Fruit fly (Drosophila melanogaster): ENCODE data around the gene CG14339.

DNA sequence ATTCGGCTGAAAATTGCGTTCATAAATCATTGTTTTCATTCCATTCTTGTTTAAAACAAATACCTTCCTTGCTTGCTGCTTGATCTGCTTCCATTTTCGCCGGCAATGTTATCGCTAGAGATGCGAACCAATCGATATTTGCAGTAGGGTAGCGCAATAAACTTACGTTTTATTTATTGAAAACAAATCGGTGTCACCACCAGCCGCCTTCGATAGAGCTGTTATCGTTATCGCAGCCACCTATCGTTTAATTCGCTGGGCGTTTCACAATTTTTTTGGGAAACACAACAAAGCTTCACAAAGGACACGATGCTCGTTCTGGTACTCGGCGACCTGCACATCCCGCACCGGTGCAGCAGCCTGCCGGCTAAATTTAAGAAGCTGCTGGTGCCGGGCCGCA lies 42.2 kb downstream of the CG14339 start, which contains the start of the genes Tfb4 and Vps29:
- TF ChIP-seq Sin3A (optimal IDR thresholded peaks at IDR 0.05) (no peak), psq (optimal IDR thresholded peaks at IDR 0.05) (no peak), insv (optimal IDR thresholded peaks at IDR 0.05) (no peak), Myc (optimal IDR thresholded peaks at IDR 0.05) (no peak), h (optimal IDR thresholded peaks at IDR 0.05) (no peak)
